Fruit fly (Drosophila melanogaster): ENCODE measurements around the gene CG18585.

CG18585 gene

DNA sequence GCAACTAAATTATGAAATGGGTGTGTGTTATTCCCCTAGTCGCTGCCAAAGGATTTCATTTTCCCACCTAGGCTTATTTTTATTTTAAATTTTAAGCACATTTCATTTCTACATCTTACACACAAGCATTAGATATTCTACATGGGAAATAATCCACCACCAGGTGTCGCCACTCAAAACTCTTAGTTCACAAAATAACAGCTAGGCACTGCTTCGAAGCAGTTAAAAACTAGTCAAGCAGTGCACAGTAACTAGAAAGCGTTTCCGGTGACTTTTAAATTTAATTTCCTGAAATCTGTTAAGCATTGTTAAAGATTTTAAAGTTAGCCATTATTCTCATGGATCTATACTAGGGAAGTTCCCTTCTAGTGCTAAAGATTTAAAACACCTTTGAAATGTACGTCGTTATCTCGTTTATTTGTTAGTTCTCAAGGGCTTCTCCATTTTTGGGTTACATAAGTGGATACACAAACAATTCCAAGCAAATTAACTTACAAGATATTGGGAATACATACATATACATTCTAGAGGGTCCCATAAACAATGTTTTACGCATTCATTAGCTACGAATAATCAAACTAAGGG lies 49.2 kb downstream of the CG18585 start (continued):
- TF ChIP-seq Fer3 (tag; optimal IDR thresholded peaks at IDR 0.05) (no peak), row (GFP tag; IDR thresholded peaks at IDR 0.05) (peak; percentile 55; the same call in 2 of the 3 replicates), Deaf1 (tag; optimal IDR thresholded peaks at IDR 0.05) (no peak), ap (GFP tag; IDR thresholded peaks at IDR 0.05) (peak; percentile 84), CG8765 (GFP tag; IDR thresholded peaks at IDR 0.05) (peak; percentile 62; the same call in 1 of the 2 replicates), CG12659 (GFP tag; optimal IDR thresholded peaks at IDR 0.05) (peak; percentile 42), CG14667 (GFP tag; IDR thresholded peaks at IDR 0.05) (peak; percentile 83), MESR4 (GFP tag; optimal IDR thresholded peaks at IDR 0.05) (no peak), Eip74EF (GFP tag; optimal IDR thresholded peaks at IDR 0.05) (no peak), lbe (GFP tag; optimal IDR thresholded peaks at IDR 0.05) (no peak), Nf-YB (GFP tag; optimal IDR thresholded peaks at IDR 0.05) (peak; percentile 46), seq (GFP tag; IDR thresholded peaks at IDR 0.05) (no peak), CG1233 (GFP tag; optimal IDR thresholded peaks at IDR 0.05) (no peak), ro (GFP tag; IDR thresholded peaks at IDR 0.05) (peak; percentile 54; the same call in 1 of the 2 replicates), fru (optimal IDR thresholded peaks at IDR 0.05) (no peak), CG17361 (GFP tag; IDR thresholded peaks at IDR 0.05) (0 out of 3 replicates have a peak, but pooled peaks have one; percentile 29), CG1602 (GFP tag; optimal IDR thresholded peaks at IDR 0.05) (peak; percentile 71), CG18011 (GFP tag; optimal IDR thresholded peaks at IDR 0.05) (peak; percentile 71), CG30403 (GFP tag; optimal IDR thresholded peaks at IDR 0.05) (peak; percentile 86), CG8924 (tag; optimal IDR thresholded peaks at IDR 0.05) (no peak), Hey (tag; optimal IDR thresholded peaks at IDR 0.05) (peak; percentile 58), CG8290 (GFP tag; optimal IDR thresholded peaks at IDR 0.05) (peak; percentile 64), CG8290 (tag; optimal IDR thresholded peaks at IDR 0.05) (no peak), HmgZ (tag; optimal IDR thresholded peaks at IDR 0.05) (peak; percentile 91), chif (GFP tag; optimal IDR thresholded peaks at IDR 0.05) (peak; percentile 85 to 95), CG6765 (GFP tag; optimal IDR thresholded peaks at IDR 0.05) (no peak), disco-r (GFP tag; optimal IDR thresholded peaks at IDR 0.05) (peak; percentile 90), Xbp1 (GFP tag; optimal IDR thresholded peaks at IDR 0.05) (peak; percentile 14), sna (GFP tag; IDR thresholded peaks at IDR 0.05; ENCODE audit: partially characterized antibody) (no peak), CG10462 (GFP tag; optimal IDR thresholded peaks at IDR 0.05) (peak; percentile 50), CG6854 (GFP tag; optimal IDR thresholded peaks at IDR 0.05) (no peak), CG8478 (optimal IDR thresholded peaks at IDR 0.05) (no peak), sens-2 (GFP tag; IDR thresholded peaks at IDR 0.05) (peak; percentile 88; the same call in 1 of the 2 replicates), CG4360 (GFP tag; IDR thresholded peaks at IDR 0.05) (no peak), Adf1 (GFP tag; IDR thresholded peaks at IDR 0.05) (peak; percentile 19), pb (GFP tag; optimal IDR thresholded peaks at IDR 0.05) (no peak), NFAT (GFP tag; IDR thresholded peaks at IDR 0.05) (peak; percentile 91), Xrp1 (GFP tag; IDR thresholded peaks at IDR 0.05) (0 out of 2 replicates have a peak, but pooled peaks have one; percentile 23), ranshi (GFP tag; IDR thresholded peaks at IDR 0.05) (peak; percentile 86), eyg (GFP tag; optimal IDR thresholded peaks at IDR 0.05) (no peak), CG12942 (GFP tag; optimal IDR thresholded peaks at IDR 0.05) (peak; percentile 73), croc (GFP tag; conservative IDR thresholded peaks at IDR 0.05) (peak; percentile 61), Awh (GFP tag; IDR thresholded peaks at IDR 0.05) (peak; percentile 70), Side (GFP tag; optimal IDR thresholded peaks at IDR 0.05) (peak; percentile 88), dmrt99B (tag; optimal IDR thresholded peaks at IDR 0.05) (no peak), phol (tag; optimal IDR thresholded peaks at IDR 0.05) (peak; percentile 40), CG12071 (GFP tag; optimal IDR thresholded peaks at IDR 0.05) (no peak), dpn (GFP tag; optimal IDR thresholded peaks at IDR 0.05) (peak; percentile 18 to 42), CG10431 (GFP tag; optimal IDR thresholded peaks at IDR 0.05) (no peak), kni (GFP tag; optimal IDR thresholded peaks at IDR 0.05) (no peak), CG6683 (GFP tag; optimal IDR thresholded peaks at IDR 0.05) (no peak)

All from whole organism, embryonic.